Worm (Caenorhabditis elegans) whole organism, L4/young adult: ENCODE data around the gene nhr-72.

Source experiments
- W03F9.2 ChIP-seq: fragments of 150-350 bp; optimal IDR thresholded peaks from 2 replicates; lab custom pipeline; 2014; ENCODE audit warnings: missing biosample characterization, missing genetic modification characterization
- dao-5 ChIP-seq: sonication (generic microtip); optimal IDR thresholded peaks from 2 replicates; lab custom pipeline; 2016; ENCODE audit warnings: missing genotype, missing genetic modification characterization, moderate library complexity, missing compliant biosample characterization
- him-1 ChIP-seq: sonication (generic microtip); optimal IDR thresholded peaks from 2 replicates; lab custom pipeline; 2016; ENCODE audit warnings: missing genotype, missing genetic modification reagents, missing genetic modification characterization, missing compliant biosample characterization

Gene nhr-72

DNA sequence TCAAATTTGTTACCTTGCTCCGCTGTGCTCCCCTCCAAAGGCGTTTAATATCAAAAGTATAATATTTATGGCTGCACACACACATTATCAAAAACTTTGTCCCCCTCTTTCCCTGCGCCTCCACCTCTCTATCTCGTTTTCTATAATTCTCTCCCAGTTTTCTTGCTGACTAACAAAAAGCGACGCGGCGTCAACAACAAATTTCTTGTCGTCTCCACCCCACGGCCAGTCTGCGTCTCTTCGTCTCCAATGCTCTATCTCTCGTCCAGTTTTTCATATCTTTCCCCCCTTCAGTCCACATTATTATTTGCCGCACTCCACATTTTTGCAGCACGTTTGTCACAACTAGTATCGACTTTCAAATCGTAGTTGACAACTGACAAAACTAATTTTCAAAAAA lies 40.0 kb downstream of the nhr-72 start:
- TF ChIP-seq him-1 (tag; lab: Kevin White, UChicago) (no peak), W03F9.2 (tag; lab: Kevin White, UChicago) (no peak), dao-5 (tag; lab: Kevin White, UChicago) (no peak)

- TF ChIP-seq dao-5 (tag; lab: Kevin White, UChicago) (no peak), him-1 (tag; lab: Kevin White, UChicago) (no peak), W03F9.2 (tag; lab: Kevin White, UChicago) (no peak)
Observed at ce11 chrII:3808643-3809042, 41.9 kb downstream of the nhr-72 start.

DNA sequence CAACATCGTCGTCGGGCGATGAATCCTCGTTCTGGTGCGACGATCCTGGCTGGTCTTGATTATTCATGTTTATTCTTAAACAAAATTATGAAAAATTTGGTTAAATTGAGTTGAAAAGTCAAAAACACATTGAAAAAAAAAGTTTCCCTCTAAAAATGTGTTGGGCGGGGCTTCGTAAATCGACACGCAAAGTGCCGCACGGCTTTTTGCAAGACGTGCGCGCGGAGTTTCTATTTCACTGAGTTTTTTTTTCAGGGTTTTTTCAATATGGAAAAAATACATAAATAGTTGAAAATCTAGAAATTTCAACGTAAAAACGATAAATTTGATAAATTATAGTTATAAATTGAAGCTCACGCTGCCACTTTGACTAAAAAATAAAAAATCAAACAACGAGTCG lies 42.5 kb downstream of the nhr-72 start, which contains the start of gene F54D10.5:
TSS of gene F54D10.5 (minus strand) at position 74 of the 400 bp plus-strand sequence.
- peak; percentile 83 for TF ChIP-seq W03F9.2 (tag; lab: Kevin White, UChicago)
- TF ChIP-seq dao-5 (tag; lab: Kevin White, UChicago): no peak

- TF ChIP-seq him-1 (tag; lab: Kevin White, UChicago) (no peak), dao-5 (tag; lab: Kevin White, UChicago) (no peak), W03F9.2 (tag; lab: Kevin White, UChicago) (no peak)
Observed at ce11 chrII:3806964-3807363, 43.6 kb downstream of the nhr-72 start, which contains the start of gene F54D10.4. F54D10.4 (minus strand) TSS chrII:3807064.

DNA sequence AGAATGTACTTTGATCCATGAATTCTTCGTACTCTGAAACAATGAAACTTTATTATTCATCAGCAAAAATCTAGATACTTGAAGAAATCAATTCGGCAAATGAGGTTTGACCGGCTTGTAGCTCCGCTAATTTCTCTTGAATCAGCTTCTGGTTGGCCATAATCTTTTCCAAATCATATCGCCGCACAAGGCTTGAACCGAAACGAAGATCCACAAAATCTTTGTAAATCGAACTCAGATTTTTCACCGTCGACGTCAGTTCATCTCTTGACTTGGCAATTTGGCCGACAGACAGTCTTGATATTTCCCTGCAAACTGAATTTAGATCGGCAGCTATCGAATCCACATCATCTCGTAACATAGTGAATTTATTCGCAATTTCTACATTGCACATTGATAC lies 45.0 kb downstream of the nhr-72 start:
- TF ChIP-seq W03F9.2 (tag; lab: Kevin White, UChicago) (no peak), him-1 (tag; lab: Kevin White, UChicago) (no peak), dao-5 (tag; lab: Kevin White, UChicago) (no peak)

DNA sequence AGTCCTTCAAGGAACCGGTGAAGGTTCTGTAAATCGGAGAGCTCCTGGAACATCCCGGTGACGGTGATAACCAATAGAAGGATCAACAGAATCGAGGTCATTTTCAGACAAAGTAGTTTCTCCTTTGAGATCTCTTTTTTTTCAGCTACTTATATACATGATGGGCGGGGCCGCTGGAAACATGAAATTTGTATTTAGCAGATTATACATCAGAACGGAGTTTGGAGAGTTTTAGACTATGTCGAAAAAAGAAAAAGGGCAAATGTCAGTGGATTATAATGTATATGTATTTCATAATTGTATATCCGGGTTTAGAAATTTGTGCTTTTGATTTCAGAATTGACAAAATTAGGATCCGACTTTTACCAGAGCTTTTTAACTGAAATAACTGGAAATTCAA lies 47.3 kb downstream of the nhr-72 start, which contains the start of gene ins-32:
TSS of gene ins-32 (minus strand) at position 101 of the 400 bp plus-strand sequence.
- TF ChIP-seq dao-5 (tag; lab: Kevin White, UChicago) (no peak), W03F9.2 (tag; lab: Kevin White, UChicago) (no peak), him-1 (tag; lab: Kevin White, UChicago) (no peak)
